Worm (Caenorhabditis elegans) whole organism, L2 larva: ENCODE results near the gene smc-3.

Experiments used
- gmeb-1 ChIP-seq: fragments of 150-350 bp; optimal IDR thresholded peaks from 2 replicates; lab custom pipeline; 2014; ENCODE audit warnings: missing biosample characterization, missing genetic modification characterization
- nhr-25 ChIP-seq: fragments of 150-350 bp; sonication (generic microtip); optimal IDR thresholded peaks from 3 replicates; lab custom pipeline; 2014; ENCODE audit warnings: missing biosample characterization, missing genetic modification characterization
- ztf-1 ChIP-seq: fragments of 200-800 bp; sonication (Bioruptor generic); conservative IDR thresholded peaks from 2 replicates; pipeline ENCODE4 v1.3.6; 2022; ENCODE audit warnings: missing genetic modification characterization, missing compliant biosample characterization

DNA sequence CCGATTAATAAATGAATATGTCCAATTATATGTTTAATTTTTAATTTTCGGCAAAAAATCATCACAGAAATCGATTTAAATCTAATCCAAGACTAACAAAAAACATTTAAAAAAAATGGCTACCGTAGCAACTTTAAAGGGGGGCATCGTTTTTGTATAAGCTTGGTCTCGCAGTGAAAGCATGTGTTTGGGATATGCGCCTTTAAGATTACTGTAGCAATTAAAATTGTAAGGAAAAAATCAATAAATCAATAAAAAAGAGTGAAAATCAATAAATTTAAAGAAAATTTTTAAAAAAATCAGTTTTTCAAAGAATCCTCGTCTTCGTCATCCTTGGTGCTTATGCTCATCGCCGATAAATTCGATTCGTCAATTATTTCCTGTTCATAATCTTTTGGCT is 53.4 kb downstream of the smc-3 start:
- TF ChIP-seq nhr-25 (tag; lab: Kevin White, UChicago), result no peak
- no peak for TF ChIP-seq gmeb-1
- no peak for TF ChIP-seq ztf-1 (GFP tag; lab: Robert Waterston, UW)
